Fruit fly (Drosophila melanogaster): Measurements from ENCODE around the gene CG4074.

CG4074 gene

DNA sequence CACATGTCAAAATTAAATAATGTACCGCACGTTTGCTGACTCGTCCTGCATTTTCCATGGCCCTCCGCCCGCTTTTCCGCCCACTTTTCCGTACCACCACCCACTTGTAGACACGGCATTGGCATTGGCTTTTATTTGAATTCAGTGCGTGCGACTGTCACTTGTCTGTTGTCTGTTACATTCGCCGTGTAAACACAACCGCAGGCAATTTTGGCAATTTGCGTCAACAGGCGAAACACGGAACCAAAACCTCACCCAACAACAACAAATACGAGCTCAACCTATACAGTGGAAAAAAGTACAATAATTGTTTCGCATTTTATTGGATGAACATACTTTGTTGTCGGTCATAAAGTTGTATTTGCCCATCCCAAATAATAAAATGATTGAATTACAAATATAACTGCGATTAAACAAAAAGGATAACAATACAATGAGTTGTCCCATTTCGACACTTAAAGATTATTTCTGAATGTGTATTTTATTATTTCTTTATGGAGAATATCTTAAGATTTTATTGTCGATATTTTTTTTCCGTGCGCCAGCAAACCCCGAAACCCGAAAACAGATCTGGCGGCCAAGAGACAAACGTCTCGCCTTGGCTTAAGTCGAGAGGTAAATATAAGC lies 21.9 kb downstream of the CG4074 start:
- TF ChIP-seq CG8478 (optimal IDR thresholded peaks at IDR 0.05) (no peak), CTCF (optimal IDR thresholded peaks at IDR 0.05) (no peak)

- no peak for TF ChIP-seq CTCF (optimal IDR thresholded peaks at IDR 0.05)
Measured at dm6 chr3L:20739414-20739813, 29.9 kb downstream of the CG4074 start, which contains the start of gene Gr77a. TSS of gene Gr77a (minus strand) at chr3L:20739430.

DNA sequence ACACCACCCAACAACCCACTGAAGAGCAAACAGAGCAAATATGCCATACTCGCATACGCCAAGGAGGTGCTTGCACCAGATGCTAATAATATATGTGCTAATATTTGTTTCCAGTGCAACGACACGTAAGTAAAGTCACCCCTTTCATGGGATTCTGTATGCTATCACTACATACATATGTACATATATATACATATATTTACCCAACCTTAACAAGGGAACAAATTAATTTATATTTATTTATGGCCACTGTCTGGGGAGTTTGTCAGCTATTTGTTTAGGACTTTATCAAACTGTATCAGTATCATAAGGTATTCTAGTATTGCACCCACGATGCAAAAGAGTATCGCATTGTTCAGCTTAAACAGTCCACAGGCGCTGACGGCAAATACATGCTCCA lies 32.0 kb downstream of the CG4074 start:
- no peak for TF ChIP-seq CG8478 (optimal IDR thresholded peaks at IDR 0.05)
- no peak for TF ChIP-seq CTCF (optimal IDR thresholded peaks at IDR 0.05)

DNA sequence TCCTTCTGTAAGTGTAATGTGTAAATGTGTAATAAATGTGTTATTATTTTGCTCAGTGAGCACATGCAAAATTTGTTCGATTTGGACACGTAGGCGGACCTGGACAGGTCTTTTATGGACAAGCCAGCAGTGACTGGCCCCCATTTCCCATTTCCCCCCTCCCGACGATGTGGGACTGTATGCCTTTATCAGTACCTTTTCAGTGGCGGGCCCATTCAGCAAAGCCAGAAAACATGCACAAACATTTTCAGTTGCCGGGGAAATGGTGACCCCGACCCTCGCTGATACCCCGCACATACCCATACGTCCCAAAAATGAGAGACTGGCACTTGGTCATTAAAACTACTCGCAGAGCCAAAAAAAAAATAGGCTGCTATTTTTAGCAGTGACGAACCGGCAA lies 33.0 kb downstream of the CG4074 start:
- no peak for TF ChIP-seq CG8478 (optimal IDR thresholded peaks at IDR 0.05)
- no peak for TF ChIP-seq CTCF (optimal IDR thresholded peaks at IDR 0.05)

- TF ChIP-seq CTCF (optimal IDR thresholded peaks at IDR 0.05) (no peak), CG8478 (optimal IDR thresholded peaks at IDR 0.05) (no peak)
Measured at dm6 chr3L:20734258-20734624, 35.1 kb downstream of the CG4074 start.

DNA sequence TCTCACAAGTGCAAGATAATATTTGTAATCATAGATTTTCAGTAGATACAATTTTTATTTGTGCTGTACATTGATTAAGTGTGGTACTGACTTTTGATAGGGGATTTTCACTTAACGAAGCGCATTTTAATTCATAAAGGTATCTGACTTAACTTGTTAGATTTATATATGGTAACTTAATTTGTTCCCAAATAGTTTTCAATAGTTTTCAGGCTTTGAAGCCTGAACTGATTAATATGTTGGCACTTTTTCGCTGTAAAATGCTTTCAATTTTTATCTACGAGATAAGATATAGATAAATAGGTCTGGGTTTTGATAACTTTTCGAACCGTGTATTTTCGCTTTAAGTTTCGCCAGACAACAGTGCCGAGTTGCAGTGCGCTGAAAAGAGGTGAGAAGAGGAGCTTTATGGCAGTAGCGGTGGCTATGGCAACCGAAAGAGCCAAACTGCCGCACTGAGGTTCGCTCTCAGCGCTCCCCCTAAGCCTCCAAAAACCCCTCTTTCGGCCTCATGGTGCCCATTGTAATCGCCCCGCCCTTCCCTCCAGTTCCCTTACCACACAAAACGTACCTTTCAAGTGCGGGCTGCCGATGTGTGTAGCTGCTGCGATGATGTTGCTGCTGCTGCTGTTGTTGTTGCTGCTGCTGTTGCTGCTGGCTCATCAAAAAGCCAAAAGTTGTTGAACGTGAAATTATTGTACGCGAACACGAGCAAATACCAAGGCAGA lies 35.6 kb downstream of the CG4074 start:
- TF ChIP-seq CG8478 (optimal IDR thresholded peaks at IDR 0.05) (no peak), CTCF (optimal IDR thresholded peaks at IDR 0.05) (no peak)

dm6 chr3L:20732492-20732891 lies 36.8 kb downstream of the CG4074 start:
- TF ChIP-seq CTCF (optimal IDR thresholded peaks at IDR 0.05) = no peak
- TF ChIP-seq CG8478 (optimal IDR thresholded peaks at IDR 0.05) = no peak

dm6 chr3L:20730323-20731238 lies 38.7 kb downstream of the CG4074 start, which contains the start of gene CG13252:
TSS of gene CG13252 (plus strand) at chr3L:20730591.
- TF ChIP-seq CTCF (optimal IDR thresholded peaks at IDR 0.05) (no peak), CG8478 (optimal IDR thresholded peaks at IDR 0.05) (no peak)

dm6 chr3L:20729415-20729814 lies 39.9 kb downstream of the CG4074 start:
- no peak for TF ChIP-seq CG8478 (optimal IDR thresholded peaks at IDR 0.05)
- TF ChIP-seq CTCF (optimal IDR thresholded peaks at IDR 0.05) = no peak

DNA sequence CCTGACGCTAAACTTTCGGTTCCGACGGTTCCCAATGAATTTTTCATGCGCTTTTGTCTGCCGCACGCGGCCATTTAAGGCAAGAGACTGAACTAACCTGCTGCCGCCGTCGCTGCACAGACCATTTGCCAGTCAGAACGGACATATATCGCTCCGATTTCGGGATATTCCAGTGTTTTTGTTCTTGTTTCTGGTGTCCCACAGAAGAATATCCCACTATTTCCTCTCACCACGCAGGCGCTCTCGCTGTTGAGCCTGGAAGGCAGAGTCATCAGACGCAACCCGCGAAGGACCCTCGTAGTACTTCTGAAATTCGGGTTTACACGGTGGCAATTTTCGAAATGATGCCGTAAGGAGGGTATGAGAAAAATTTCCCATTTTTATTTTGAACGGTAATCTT lies 50.2 kb downstream of the CG4074 start, which contains the start of gene cmpy:
Gene cmpy, minus strand, starts transcription at position 101 of the 400 bp plus-strand sequence.
- TF ChIP-seq CTCF (optimal IDR thresholded peaks at IDR 0.05) (no peak), CG8478 (optimal IDR thresholded peaks at IDR 0.05) (no peak)

Measured in S2 (cell line).